Fruit fly (Drosophila melanogaster) ovary, adult (tissue): ENCODE measurements around the gene Sema5c.

Source experiments
- CG17801 ChIP-seq: fragments of 200-800 bp; optimal IDR thresholded peaks from 2 replicates; lab custom pipeline; 2019; ENCODE audit warnings: missing biosample characterization, mild to moderate bottlenecking, missing genetic modification characterization, moderate library complexity; ENCODE audit not compliant: partially characterized antibody

Gene Sema5c

dm6 chr3L:12081679-12082520, at the start of gene Sema5c:
Sema5c (minus strand) TSS chr3L:12081830.
- peak; percentile 18 for TF ChIP-seq CG17801 (GFP tag; lab: Kevin White, UChicago)

dm6 chr3L:12129111-12129510, 47.5 kb upstream of the Sema5c start, which contains the start of gene Lsp2:
Lsp2 (plus strand) TSS chr3L:12129393.
- TF ChIP-seq CG17801 (GFP tag; lab: Kevin White, UChicago) = no peak

DNA sequence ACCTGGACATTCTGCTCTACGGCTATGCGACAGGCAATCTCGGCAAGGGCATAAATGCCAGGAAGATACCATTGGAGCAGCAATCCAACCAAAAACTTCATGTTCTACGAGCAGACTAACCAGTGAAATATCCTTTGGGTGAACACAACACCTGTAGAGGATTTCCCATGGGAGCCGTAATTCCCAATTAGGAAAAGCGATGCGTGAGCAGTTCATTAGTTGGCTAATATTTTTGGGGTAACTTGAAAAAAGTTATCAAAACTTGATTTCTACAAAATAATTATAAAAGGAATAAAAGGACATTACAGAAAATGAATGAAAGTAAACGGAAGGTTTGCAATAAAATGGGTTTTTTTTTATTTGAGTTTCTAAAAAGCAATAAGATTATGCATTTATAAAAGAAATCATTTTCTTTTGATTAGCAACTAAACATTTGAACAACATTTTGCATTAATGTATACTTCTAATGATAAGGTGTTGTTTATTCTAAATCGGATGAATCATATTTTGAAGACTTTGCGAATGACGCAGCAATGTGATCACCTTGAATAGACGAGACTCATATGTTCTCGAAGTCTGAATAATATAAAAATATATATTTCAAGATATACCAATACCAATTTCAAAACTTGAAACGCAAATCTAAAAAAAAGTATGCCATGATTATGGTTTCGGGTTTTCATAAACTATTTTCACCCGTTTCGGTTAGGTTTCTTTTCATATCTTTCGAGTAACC, 45.8 kb upstream of the Sema5c start, which contains the start of the genes Ir68b and CG34241:
Gene Ir68b, minus strand, starts transcription at position 101 of the 736 bp plus-strand sequence.
Gene CG34241, plus strand, starts transcription at position 686 of the 736 bp plus-strand sequence.
- no peak for TF ChIP-seq CG17801 (GFP tag; lab: Kevin White, UChicago)

- TF ChIP-seq CG17801 (GFP tag; lab: Kevin White, UChicago) = peak; percentile 96
Measured at dm6 chr3L:12124975-12125374, 43.3 kb upstream of the Sema5c start, which contains the start of gene yps. yps (minus strand) TSS chr3L:12125150.

DNA sequence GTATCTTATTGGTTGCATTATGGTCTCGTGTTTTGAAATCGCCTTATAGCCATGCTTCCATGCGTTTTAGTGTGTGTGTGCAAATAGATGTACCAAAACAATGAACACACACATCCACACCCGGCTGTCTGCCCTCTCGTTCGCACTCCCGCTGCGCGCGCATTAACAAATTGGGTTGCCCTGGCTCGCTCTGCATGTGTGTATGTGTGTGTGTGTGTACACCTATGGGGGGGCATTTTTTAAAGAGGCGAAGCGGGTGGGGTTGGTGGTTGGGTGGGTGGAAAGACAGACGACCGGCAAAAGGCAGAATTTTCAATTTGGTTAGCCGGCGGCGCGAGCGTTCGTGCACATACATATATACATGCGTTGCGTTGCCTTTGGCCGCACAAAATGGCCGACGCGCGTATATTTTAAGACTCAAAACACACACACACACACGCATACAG, 42.5 kb upstream of the Sema5c start:
- TF ChIP-seq CG17801 (GFP tag; lab: Kevin White, UChicago) = no peak

- no peak for TF ChIP-seq CG17801 (GFP tag; lab: Kevin White, UChicago)
Measured at dm6 chr3L:12122891-12123290, 41.3 kb upstream of the Sema5c start.

DNA sequence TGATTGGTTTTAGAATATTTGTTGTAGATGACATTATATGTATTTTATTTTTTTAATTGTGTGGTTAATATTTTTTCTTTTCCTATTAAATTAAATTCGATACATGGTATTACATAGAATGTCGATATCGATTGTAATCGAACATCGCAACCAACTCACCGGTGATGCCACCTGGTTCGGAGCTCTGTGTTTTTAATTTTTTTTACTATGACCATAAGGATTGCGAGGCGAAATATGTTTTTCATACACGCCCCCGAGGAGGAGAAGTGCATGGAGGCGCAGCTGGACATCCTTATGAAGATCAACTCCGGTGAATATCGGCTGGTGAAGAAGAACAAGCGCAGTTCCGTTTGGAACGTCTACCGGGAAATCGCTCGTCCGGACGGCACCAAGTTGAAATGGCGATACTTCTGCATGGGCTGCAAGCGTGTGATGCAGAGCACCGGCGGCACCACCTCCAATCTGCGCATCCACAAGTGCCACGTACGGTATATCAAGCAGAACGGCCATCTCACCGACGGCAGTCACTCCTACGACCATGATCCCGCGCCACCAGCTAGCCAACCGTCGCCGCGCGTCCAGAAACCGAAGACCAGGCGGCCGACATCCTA, 38.4 kb upstream of the Sema5c start, which contains the start of gene CG11560:
Gene CG11560, plus strand, starts transcription at position 145 of the 611 bp plus-strand sequence.
- peak; percentile 35 for TF ChIP-seq CG17801 (GFP tag; lab: Kevin White, UChicago)

DNA sequence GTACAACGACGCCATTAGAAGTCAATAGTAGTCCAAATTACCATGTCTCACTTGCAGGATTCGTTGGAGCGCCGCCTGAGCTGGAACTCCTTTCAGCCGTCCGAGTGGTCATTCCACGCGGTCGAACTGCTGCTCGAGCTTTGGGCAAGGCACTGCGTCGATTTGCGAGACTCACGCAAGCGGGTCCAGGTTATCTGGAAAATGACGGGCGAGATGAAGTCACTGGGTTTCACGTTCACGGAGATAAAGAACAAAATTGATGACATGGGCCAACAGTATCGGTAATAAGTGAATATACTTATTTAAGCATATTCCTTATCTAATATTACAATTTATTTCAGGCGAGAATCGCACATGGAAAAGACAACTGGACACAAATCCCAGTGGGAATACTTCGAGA, 37.0 kb upstream of the Sema5c start:
- no peak for TF ChIP-seq CG17801 (GFP tag; lab: Kevin White, UChicago)

dm6 chr3L:12118156-12118555, 36.5 kb upstream of the Sema5c start, which contains the start of gene ssp:
ssp (plus strand) TSS chr3L:12118257.
- peak; percentile 66 for TF ChIP-seq CG17801 (GFP tag; lab: Kevin White, UChicago)

- TF ChIP-seq CG17801 (GFP tag; lab: Kevin White, UChicago) = peak; percentile 16
Measured at dm6 chr3L:12115966-12116735, 34.5 kb upstream of the Sema5c start, which contains the start of gene vers. vers (plus strand) TSS chr3L:12116101.

DNA sequence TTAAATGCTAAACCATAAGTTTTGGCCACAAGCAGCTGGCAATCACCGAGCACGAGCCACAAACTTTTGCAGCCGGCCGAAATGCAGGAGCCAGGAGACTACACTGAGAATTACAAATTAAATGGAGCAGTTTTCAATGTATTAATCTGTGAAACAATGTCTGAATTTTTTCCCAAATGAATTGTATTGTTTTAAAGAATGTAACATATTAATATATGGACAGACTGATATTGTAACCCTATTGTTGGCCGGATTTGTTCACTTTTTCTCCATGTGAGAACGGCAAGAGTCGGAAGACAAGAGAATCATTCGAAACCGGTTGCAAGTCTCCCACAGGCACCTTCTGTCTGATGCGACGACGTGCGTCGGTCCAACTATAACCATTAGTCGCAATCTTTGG, 33.5 kb upstream of the Sema5c start:
- no peak for TF ChIP-seq CG17801 (GFP tag; lab: Kevin White, UChicago)

- TF ChIP-seq CG17801 (GFP tag; lab: Kevin White, UChicago) = no peak
Measured at dm6 chr3L:12114188-12114587, 32.6 kb upstream of the Sema5c start.

DNA sequence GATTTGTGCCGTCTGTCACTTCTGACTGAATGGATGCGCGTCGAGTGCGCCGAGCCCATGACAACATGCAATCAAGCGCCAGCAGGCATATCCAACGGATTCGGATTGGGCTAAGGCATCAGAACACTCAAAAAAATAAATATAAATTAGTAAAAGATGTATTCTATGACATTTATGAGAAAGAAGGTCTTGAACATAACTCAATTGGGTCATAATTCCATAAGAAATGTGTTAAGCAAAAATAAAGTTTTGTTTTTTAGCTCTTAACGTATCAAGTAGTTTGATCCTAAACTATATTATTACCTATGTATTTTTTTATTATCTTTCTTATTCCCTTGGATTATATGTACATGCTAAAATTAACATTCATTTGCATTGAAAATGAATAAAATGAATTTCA, 32.0 kb upstream of the Sema5c start:
- TF ChIP-seq CG17801 (GFP tag; lab: Kevin White, UChicago) = no peak

- TF ChIP-seq CG17801 (GFP tag; lab: Kevin White, UChicago) = no peak
Measured at dm6 chr3L:12112967-12113366, 31.3 kb upstream of the Sema5c start.
